Fruit fly (Drosophila melanogaster): ENCODE measurements around the gene Adss.

The Adss gene

DNA sequence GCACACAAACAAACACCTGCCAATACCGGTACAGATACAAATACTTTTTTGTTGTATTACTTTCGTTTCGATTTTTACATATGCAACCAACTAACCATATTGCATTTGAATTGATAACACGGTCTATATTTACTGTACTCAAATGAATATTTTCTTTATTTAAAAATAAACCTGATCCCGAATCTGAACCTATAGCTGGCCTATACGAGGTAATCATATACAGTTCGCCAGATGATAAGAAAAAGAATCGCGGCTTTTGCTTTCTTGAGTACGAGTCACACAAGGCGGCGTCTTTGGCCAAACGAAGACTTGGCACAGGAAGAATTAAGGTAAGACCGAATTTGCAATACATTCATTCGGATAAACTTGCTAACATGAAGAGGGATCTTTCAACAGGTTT is 33.4 kb downstream of the Adss start:
- TF ChIP-seq CG10348 (GFP tag; IDR thresholded peaks at IDR 0.05) (no peak), Pif1B (GFP tag; optimal IDR thresholded peaks at IDR 0.05) (no peak), CG8301 (tag; optimal IDR thresholded peaks at IDR 0.05) (no peak), CG15710 (tag; optimal IDR thresholded peaks at IDR 0.05) (no peak), CG4496 (GFP tag; IDR thresholded peaks at IDR 0.05) (no peak), Pif1A (GFP tag; optimal IDR thresholded peaks at IDR 0.05) (no peak), rn (GFP tag; IDR thresholded peaks at IDR 0.05) (no peak), CG12605 (GFP tag; IDR thresholded peaks at IDR 0.05) (no peak), CG34367 (tag; optimal IDR thresholded peaks at IDR 0.05) (no peak), CG17806 (tag; optimal IDR thresholded peaks at IDR 0.05) (no peak), gl (tag; optimal IDR thresholded peaks at IDR 0.05) (no peak), D1 (tag; optimal IDR thresholded peaks at IDR 0.05) (no peak), fd96Ca (GFP tag; IDR thresholded peaks at IDR 0.05) (no peak), CG13204 (GFP tag; optimal IDR thresholded peaks at IDR 0.05) (no peak), Snoo (tag; optimal IDR thresholded peaks at IDR 0.05) (no peak), Ets98B (GFP tag; IDR thresholded peaks at IDR 0.05) (no peak), CG32121 (GFP tag; IDR thresholded peaks at IDR 0.05) (no peak), CG9948 (tag; optimal IDR thresholded peaks at IDR 0.05) (no peak), EcR (GFP tag; optimal IDR thresholded peaks at IDR 0.05) (no peak)

dm6 chr3R:20791212-20791789 is 39.1 kb downstream of the Adss start:
- no peak for TF ChIP-seq Pif1A (GFP tag; optimal IDR thresholded peaks at IDR 0.05)
- TF ChIP-seq Snoo (tag; optimal IDR thresholded peaks at IDR 0.05) = no peak
- TF ChIP-seq CG4496 (GFP tag; IDR thresholded peaks at IDR 0.05) = 0 out of 3 replicates have a peak, but pooled peaks have one; percentile 25
- TF ChIP-seq CG10348 (GFP tag; IDR thresholded peaks at IDR 0.05) = no peak
- peak; percentile 90 for TF ChIP-seq EcR (GFP tag; optimal IDR thresholded peaks at IDR 0.05)
- TF ChIP-seq rn (GFP tag; IDR thresholded peaks at IDR 0.05) = no peak
- no peak for TF ChIP-seq CG14655 (GFP tag; optimal IDR thresholded peaks at IDR 0.05)
- TF ChIP-seq CG32121 (GFP tag; IDR thresholded peaks at IDR 0.05) = no peak
- no peak for TF ChIP-seq D1 (tag; optimal IDR thresholded peaks at IDR 0.05)

dm6 chr3R:20790437-20790836 is 39.9 kb downstream of the Adss start:
- TF ChIP-seq rn (GFP tag; IDR thresholded peaks at IDR 0.05) (no peak), Pif1B (GFP tag; optimal IDR thresholded peaks at IDR 0.05) (no peak), CG14655 (GFP tag; optimal IDR thresholded peaks at IDR 0.05) (no peak), Snoo (tag; optimal IDR thresholded peaks at IDR 0.05) (no peak), CG13204 (GFP tag; optimal IDR thresholded peaks at IDR 0.05) (no peak), CG8159 (tag; optimal IDR thresholded peaks at IDR 0.05) (no peak), EcR (GFP tag; optimal IDR thresholded peaks at IDR 0.05) (no peak), CG17806 (tag; optimal IDR thresholded peaks at IDR 0.05) (no peak), CG4496 (GFP tag; IDR thresholded peaks at IDR 0.05) (peak; percentile 79), CG32121 (GFP tag; IDR thresholded peaks at IDR 0.05) (peak; percentile 79), CG9948 (tag; optimal IDR thresholded peaks at IDR 0.05) (no peak), CG8301 (tag; optimal IDR thresholded peaks at IDR 0.05) (no peak), CG10348 (GFP tag; IDR thresholded peaks at IDR 0.05) (no peak), CG15710 (tag; optimal IDR thresholded peaks at IDR 0.05) (no peak), CG34367 (tag; optimal IDR thresholded peaks at IDR 0.05) (no peak), Ets98B (GFP tag; IDR thresholded peaks at IDR 0.05) (peak; percentile 65), Pif1A (GFP tag; optimal IDR thresholded peaks at IDR 0.05) (no peak), CG12605 (GFP tag; IDR thresholded peaks at IDR 0.05) (peak; percentile 63), fd96Ca (GFP tag; IDR thresholded peaks at IDR 0.05) (no peak), D1 (tag; optimal IDR thresholded peaks at IDR 0.05) (no peak), gl (tag; optimal IDR thresholded peaks at IDR 0.05) (no peak)

- no peak for TF ChIP-seq Pif1A (GFP tag; optimal IDR thresholded peaks at IDR 0.05)
- no peak for TF ChIP-seq CG34367 (tag; optimal IDR thresholded peaks at IDR 0.05)
- no peak for TF ChIP-seq CG8159 (tag; optimal IDR thresholded peaks at IDR 0.05)
- TF ChIP-seq CG15710 (tag; optimal IDR thresholded peaks at IDR 0.05) = no peak
- TF ChIP-seq fd96Ca (GFP tag; IDR thresholded peaks at IDR 0.05) = no peak
- no peak for TF ChIP-seq CG32121 (GFP tag; IDR thresholded peaks at IDR 0.05)
- TF ChIP-seq CG9948 (tag; optimal IDR thresholded peaks at IDR 0.05) = no peak
- TF ChIP-seq CG12605 (GFP tag; IDR thresholded peaks at IDR 0.05) = no peak
- TF ChIP-seq CG17806 (tag; optimal IDR thresholded peaks at IDR 0.05) = no peak
- no peak for TF ChIP-seq CG4496 (GFP tag; IDR thresholded peaks at IDR 0.05)
- no peak for TF ChIP-seq Pif1B (GFP tag; optimal IDR thresholded peaks at IDR 0.05)
- no peak for TF ChIP-seq CG8301 (tag; optimal IDR thresholded peaks at IDR 0.05)
- no peak for TF ChIP-seq Snoo (tag; optimal IDR thresholded peaks at IDR 0.05)
- no peak for TF ChIP-seq CG13204 (GFP tag; optimal IDR thresholded peaks at IDR 0.05)
- no peak for TF ChIP-seq rn (GFP tag; IDR thresholded peaks at IDR 0.05)
- no peak for TF ChIP-seq EcR (GFP tag; optimal IDR thresholded peaks at IDR 0.05)
- no peak for TF ChIP-seq gl (tag; optimal IDR thresholded peaks at IDR 0.05)
- TF ChIP-seq CG14655 (GFP tag; optimal IDR thresholded peaks at IDR 0.05) = no peak
- TF ChIP-seq D1 (tag; optimal IDR thresholded peaks at IDR 0.05) = no peak
These were observed 41.8 kb downstream of the Adss start for dm6 chr3R:20788559-20788958.

DNA sequence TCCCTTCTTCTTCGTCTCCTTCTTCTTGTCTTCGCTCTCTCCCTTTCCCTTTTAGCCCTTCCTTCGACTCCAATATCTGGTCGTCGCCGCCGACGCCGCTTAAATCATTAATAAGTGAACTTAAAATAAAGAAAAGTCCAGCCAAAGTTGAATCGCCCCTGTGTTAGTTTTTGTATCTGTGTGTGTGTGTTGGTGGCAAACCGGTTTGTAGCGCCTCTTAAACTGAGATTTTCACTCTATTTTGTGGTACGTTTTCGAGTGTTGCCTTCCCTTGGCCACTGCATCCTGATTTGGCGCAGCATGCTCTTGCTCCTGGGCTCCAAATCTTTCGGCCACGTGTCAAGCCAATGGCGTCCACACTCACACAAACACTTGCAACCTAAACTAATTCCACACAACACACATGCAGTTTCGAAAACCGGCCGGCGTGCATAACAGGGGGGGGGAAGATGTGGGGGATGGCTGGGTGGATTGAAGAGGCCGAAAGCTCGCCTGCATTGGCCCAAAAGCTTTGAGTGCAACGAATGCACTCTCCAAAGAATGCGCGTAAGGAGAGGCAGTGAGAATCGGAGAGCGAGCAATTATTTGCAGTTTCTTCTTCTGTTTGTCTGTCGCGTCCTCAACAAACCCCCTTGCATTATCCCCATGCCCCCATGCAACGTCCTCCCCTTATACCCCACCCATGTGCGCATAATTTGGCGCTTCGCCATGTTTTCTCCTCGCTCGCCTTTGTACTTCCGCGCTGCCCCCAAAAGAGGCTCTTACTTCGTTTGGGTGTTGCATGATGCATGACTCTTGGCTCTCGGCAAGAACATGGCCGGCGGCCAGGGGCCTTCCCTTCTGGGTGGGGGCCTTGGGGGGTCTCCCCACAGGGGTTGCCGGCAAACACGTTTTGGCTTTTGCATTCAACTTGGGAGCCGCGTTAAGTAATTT is 45.7 kb downstream of the Adss start:
- TF ChIP-seq CG13204 (GFP tag; optimal IDR thresholded peaks at IDR 0.05) (peak; percentile 84), CG32121 (GFP tag; IDR thresholded peaks at IDR 0.05) (peak; percentile 92), gl (tag; optimal IDR thresholded peaks at IDR 0.05) (peak; percentile 18), D1 (tag; optimal IDR thresholded peaks at IDR 0.05) (no peak), CG8159 (tag; optimal IDR thresholded peaks at IDR 0.05) (peak; percentile 41), fd96Ca (GFP tag; IDR thresholded peaks at IDR 0.05) (peak; percentile 81), CG8301 (tag; optimal IDR thresholded peaks at IDR 0.05) (peak; percentile 12), Ets98B (GFP tag; IDR thresholded peaks at IDR 0.05) (peak; percentile 84), rn (GFP tag; IDR thresholded peaks at IDR 0.05) (peak; percentile 43; the same call in 1 of the 2 replicates), CG34367 (tag; optimal IDR thresholded peaks at IDR 0.05) (no peak), CG12605 (GFP tag; IDR thresholded peaks at IDR 0.05) (peak; percentile 75), CG9948 (tag; optimal IDR thresholded peaks at IDR 0.05) (no peak), Snoo (tag; optimal IDR thresholded peaks at IDR 0.05) (peak; percentile 7), Pif1A (GFP tag; optimal IDR thresholded peaks at IDR 0.05) (no peak), CG17806 (tag; optimal IDR thresholded peaks at IDR 0.05) (no peak), CG10348 (GFP tag; IDR thresholded peaks at IDR 0.05) (0 out of 2 replicates have a peak, but pooled peaks have one; percentile 8), CG14655 (GFP tag; optimal IDR thresholded peaks at IDR 0.05) (peak; percentile 37), CG15710 (tag; optimal IDR thresholded peaks at IDR 0.05) (peak; percentile 21), CG4496 (GFP tag; IDR thresholded peaks at IDR 0.05) (peak; percentile 82), EcR (GFP tag; optimal IDR thresholded peaks at IDR 0.05) (peak; percentile 64), Pif1B (GFP tag; optimal IDR thresholded peaks at IDR 0.05) (no peak)

All from whole organism, pupa.